Fruit fly (Drosophila melanogaster): ENCODE measurements around the gene CG14441.

Gene CG14441

dm6 chrX:6756175-6756718 lies 56.9 kb downstream of the CG14441 start, which contains the start of gene sov (continued):
- TF ChIP-seq CG4328 (GFP tag; optimal IDR thresholded peaks at IDR 0.05) (no peak), dan (GFP tag; IDR thresholded peaks at IDR 0.05) (no peak), dati (GFP tag; IDR thresholded peaks at IDR 0.05) (no peak), CG11093 (GFP tag; IDR thresholded peaks at IDR 0.05) (no peak), D19B (GFP tag; optimal IDR thresholded peaks at IDR 0.05) (no peak), ac (GFP tag; optimal IDR thresholded peaks at IDR 0.05) (no peak), CG18764 (GFP tag; optimal IDR thresholded peaks at IDR 0.05) (no peak), Adf1 (GFP tag; IDR thresholded peaks at IDR 0.05) (no peak), BEAF-32 (GFP tag; optimal IDR thresholded peaks at IDR 0.05) (peak; percentile 88), CG10565 (GFP tag; optimal IDR thresholded peaks at IDR 0.05) (no peak), CG34376 (GFP tag; optimal IDR thresholded peaks at IDR 0.05) (peak; percentile 15), CG17359 (tag; optimal IDR thresholded peaks at IDR 0.05) (no peak), sr (GFP tag; IDR thresholded peaks at IDR 0.05) (no peak), CG13424 (tag; optimal IDR thresholded peaks at IDR 0.05) (no peak), hb (GFP tag; IDR thresholded peaks at IDR 0.05; ENCODE audit: partially characterized antibody) (peak; percentile 83; the same call in 2 of the 3 replicates), cato (GFP tag; optimal IDR thresholded peaks at IDR 0.05; ENCODE audit: borderline replicate concordance) (no peak), CG7928 (GFP tag; optimal IDR thresholded peaks at IDR 0.05) (no peak), Blimp-1 (GFP tag; optimal IDR thresholded peaks at IDR 0.05) (peak; percentile 65), CG11696 (GFP tag; IDR thresholded peaks at IDR 0.05) (no peak), gsb (GFP tag; IDR thresholded peaks at IDR 0.05) (no peak), Hr51 (GFP tag; optimal IDR thresholded peaks at IDR 0.05) (no peak), Pdp1 (GFP tag; optimal IDR thresholded peaks at IDR 0.05) (no peak), CG2678 (tag; optimal IDR thresholded peaks at IDR 0.05) (no peak), CG12942 (GFP tag; optimal IDR thresholded peaks at IDR 0.05) (no peak)

DNA sequence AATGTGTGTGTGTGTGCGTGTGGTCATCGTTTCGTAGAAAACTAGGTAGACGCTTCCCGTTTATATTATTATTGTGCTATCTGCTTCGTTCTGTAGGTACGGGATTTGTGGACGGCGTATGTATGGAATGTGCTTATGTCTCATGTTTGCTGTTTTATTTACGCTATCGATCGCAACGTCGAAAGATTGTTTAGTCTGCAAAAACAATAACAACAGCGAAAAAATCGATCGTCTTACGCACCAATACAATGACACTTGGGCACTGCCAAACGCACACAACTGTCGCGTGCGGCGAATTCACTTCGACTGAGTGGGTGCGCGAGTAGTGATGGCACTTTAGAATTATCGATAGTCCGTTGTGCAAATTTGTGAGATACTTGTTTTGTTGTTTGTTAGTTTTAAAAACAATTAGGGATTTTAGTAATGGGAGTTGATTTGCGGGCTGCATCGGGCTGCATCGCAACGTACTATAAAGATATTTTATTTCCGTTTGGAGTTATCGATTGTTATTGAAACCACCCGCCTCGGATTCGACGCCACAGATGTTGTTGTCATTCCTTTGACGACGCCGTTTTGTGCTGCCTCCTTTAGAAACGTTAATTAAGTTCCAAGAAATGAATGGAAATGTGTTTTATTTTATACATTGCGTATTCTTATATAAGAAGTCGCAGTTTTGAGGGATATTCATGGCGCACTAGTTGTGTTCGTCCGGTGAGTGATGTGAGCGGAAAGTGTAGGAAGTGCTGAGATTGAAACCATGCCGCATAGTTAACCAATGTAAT lies 60.1 kb downstream of the CG14441 start:
- TF ChIP-seq ftz-f1 (GFP tag; optimal IDR thresholded peaks at IDR 0.05) = peak; percentile 31
- peak; percentile 29 for TF ChIP-seq YL-1 (GFP tag; optimal IDR thresholded peaks at IDR 0.05)
- 0 out of 3 replicates have a peak, but pooled peaks have one; percentile 56 for TF ChIP-seq sr (GFP tag; IDR thresholded peaks at IDR 0.05)
- peak; percentile 26 for TF ChIP-seq CG8924 (tag; optimal IDR thresholded peaks at IDR 0.05)
- TF ChIP-seq CG14014 (GFP tag; IDR thresholded peaks at IDR 0.05) = no peak
- peak; percentile 34; the same call in 1 of the 3 replicates for TF ChIP-seq row (GFP tag; IDR thresholded peaks at IDR 0.05)
- TF ChIP-seq Doc3 (GFP tag; IDR thresholded peaks at IDR 0.05; ENCODE audit: partially characterized antibody) = peak; percentile 81; the same call in 2 of the 3 replicates
- TF ChIP-seq CG2116 (GFP tag; optimal IDR thresholded peaks at IDR 0.05) = peak; percentile 56
- peak; percentile 54 for TF ChIP-seq stwl (tag; optimal IDR thresholded peaks at IDR 0.05)
- peak; percentile 96 for TF ChIP-seq onecut (GFP tag; IDR thresholded peaks at IDR 0.05)
- no peak for TF ChIP-seq CG1832 (GFP tag; optimal IDR thresholded peaks at IDR 0.05)
- peak; percentile 44 for TF ChIP-seq MBD-R2 (GFP tag; IDR thresholded peaks at IDR 0.05)
- TF ChIP-seq inv (GFP tag; IDR thresholded peaks at IDR 0.05; ENCODE audit: partially characterized antibody) = peak; percentile 54
- peak; percentile 8 for TF ChIP-seq jumu (GFP tag; optimal IDR thresholded peaks at IDR 0.05)
- no peak for TF ChIP-seq CG17612 (GFP tag; IDR thresholded peaks at IDR 0.05)
- peak; percentile 83 for TF ChIP-seq CG34224 (GFP tag; IDR thresholded peaks at IDR 0.05; ENCODE audit: partially characterized antibody)
- TF ChIP-seq Trl (optimal IDR thresholded peaks at IDR 0.05) = no peak
- peak; percentile 13 for TF ChIP-seq Trl (GFP tag; optimal IDR thresholded peaks at IDR 0.05)
- peak; percentile 16 for TF ChIP-seq Ets97D (GFP tag; optimal IDR thresholded peaks at IDR 0.05)
- peak; percentile 61 for TF ChIP-seq Dref (GFP tag; IDR thresholded peaks at IDR 0.05)
- TF ChIP-seq CG9609 (GFP tag; optimal IDR thresholded peaks at IDR 0.05) = no peak
- no peak for TF ChIP-seq CG2875 (GFP tag; optimal IDR thresholded peaks at IDR 0.05)
- 0 out of 2 replicates have a peak, but pooled peaks have one; percentile 10 for TF ChIP-seq CG32532 (GFP tag; IDR thresholded peaks at IDR 0.05)
- 0 out of 4 replicates have a peak, but pooled peaks have one; percentile 53 for TF ChIP-seq chinmo (GFP tag; IDR thresholded peaks at IDR 0.05; ENCODE audit: partially characterized antibody)
- peak; percentile 36 for TF ChIP-seq her (GFP tag; optimal IDR thresholded peaks at IDR 0.05)

Data from whole organism, embryonic.